Fruit fly (Drosophila melanogaster) ovary, adult (tissue): Measurements from ENCODE around the gene CG15747.
A peak's percentile ranks its signal among the peaks of the same experiment; 100 is the strongest.

Experiments
- CG17801 ChIP-seq: fragments of 200-800 bp; optimal IDR thresholded peaks from 2 replicates; lab custom pipeline; 2019; ENCODE audit warnings: missing biosample characterization, mild to moderate bottlenecking, missing genetic modification characterization, moderate library complexity; ENCODE audit not compliant: partially characterized antibody

Gene CG15747

dm6 chrX:13384583-13385342 is 46.6 kb downstream of the CG15747 start, which contains the start of the genes Rbp1-like and Tim9a:
TSS of gene Rbp1-like (minus strand) at chrX:13384877.
TSS of gene Tim9a (plus strand) at chrX:13385210.
- TF ChIP-seq CG17801 (GFP tag; lab: Kevin White, UChicago): peak; percentile 52

DNA sequence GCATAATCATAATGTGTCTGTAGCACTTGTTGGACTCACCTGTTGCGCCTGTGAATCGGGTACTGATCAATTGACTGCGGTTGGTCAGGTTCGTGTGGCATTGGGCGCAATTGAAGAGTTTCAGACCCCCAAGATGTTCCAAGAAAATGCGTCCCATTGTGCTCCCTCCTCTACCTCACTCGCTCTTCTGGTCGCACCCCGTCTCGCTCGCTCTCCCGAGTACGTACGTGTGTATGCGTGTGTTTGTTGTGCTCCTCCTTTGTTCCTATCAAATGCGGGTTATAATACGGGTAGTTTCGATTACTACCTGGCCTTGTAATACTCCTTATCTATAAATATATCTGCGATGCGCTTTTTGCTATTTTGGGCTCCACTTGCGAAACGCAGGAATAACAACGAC is 48.7 kb downstream of the CG15747 start:
- no peak for TF ChIP-seq CG17801 (GFP tag; lab: Kevin White, UChicago)

DNA sequence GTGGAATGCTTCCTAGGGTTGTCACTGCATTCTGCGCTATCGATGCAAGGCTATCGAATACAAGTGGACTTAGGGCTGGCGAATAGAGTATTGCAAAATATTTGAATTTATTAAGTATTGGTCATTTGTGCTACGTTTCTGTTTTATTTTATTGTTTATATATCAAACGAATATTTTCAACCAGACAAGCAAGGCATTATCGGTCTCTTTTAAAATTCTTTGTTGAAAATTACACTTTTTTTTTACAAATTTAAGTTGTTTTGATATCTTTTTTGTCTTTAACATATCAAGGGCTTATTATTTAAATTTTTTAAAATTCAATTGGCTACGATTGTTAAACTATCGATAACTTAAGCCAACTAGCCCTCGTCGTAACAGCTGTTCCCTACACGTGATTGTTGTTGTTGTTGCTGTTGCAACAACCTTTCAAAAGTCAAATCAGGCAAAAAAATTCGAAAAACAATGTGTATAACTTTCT is 49.3 kb downstream of the CG15747 start, which contains the start of the genes Ype and CG1662:
Gene Ype (minus strand): TSS at position 45 of the 478 bp plus-strand sequence.
Gene CG1662 (plus strand): TSS at position 191 of the 478 bp plus-strand sequence.
- TF ChIP-seq CG17801 (GFP tag; lab: Kevin White, UChicago): peak; percentile 71
